Worm (Caenorhabditis elegans) whole organism, L3 larva: ENCODE measurements around the gene eral-1.

Experiments
- R02D3.7 ChIP-seq: fragments of 150-350 bp; optimal IDR thresholded peaks from 2 replicates; lab custom pipeline; 2014; ENCODE audit warnings: missing biosample characterization, missing genetic modification characterization
- ZK546.5 ChIP-seq: sonication (generic microtip); optimal IDR thresholded peaks from 2 replicates; lab custom pipeline; 2017; ENCODE audit warnings: missing biosample characterization, missing genetic modification characterization
- aly-2 ChIP-seq: fragments of 150-350 bp; optimal IDR thresholded peaks from 2 replicates; lab custom pipeline; 2014; ENCODE audit warnings: missing biosample characterization, missing genetic modification characterization
- ama-1 ChIP-seq: fragments of 150-350 bp; optimal IDR thresholded peaks from 2 replicates; lab custom pipeline; 2018
- ceh-28 ChIP-seq: fragments of 150-350 bp; optimal IDR thresholded peaks from 2 replicates; lab custom pipeline; 2014; ENCODE audit warnings: missing biosample characterization, missing genetic modification reagents, missing genetic modification characterization
- daf-12 ChIP-seq: fragments of 150-350 bp; optimal IDR thresholded peaks from 2 replicates; lab custom pipeline; 2014; ENCODE audit warnings: missing biosample characterization, missing genetic modification reagents, missing genetic modification characterization
- egl-27 ChIP-seq: sonication (generic microtip); optimal IDR thresholded peaks from 4 replicates; lab custom pipeline; 2017; ENCODE audit warnings: missing biosample characterization, missing genetic modification reagents, missing genetic modification characterization
- egl-5 ChIP-seq: fragments of 150-350 bp; optimal IDR thresholded peaks from 2 replicates; lab custom pipeline; 2017; ENCODE audit warnings: missing biosample characterization, missing genetic modification reagents, missing genetic modification characterization, inconsistent platforms
- elt-1 ChIP-seq: fragments of 150-350 bp; optimal IDR thresholded peaks from 2 replicates; lab custom pipeline; 2014; ENCODE audit warnings: missing biosample characterization, missing genetic modification characterization
- elt-2 ChIP-seq: sonication (generic microtip); optimal IDR thresholded peaks from 2 replicates; lab custom pipeline; 2016; ENCODE audit warnings: missing genetic modification reagents, mild to moderate bottlenecking, missing genetic modification characterization, missing compliant biosample characterization
- elt-3 ChIP-seq, 3 experiments: fragments of 150-350 bp in 1 of 3; sonication (generic microtip) in 2 of 3; optimal IDR thresholded peaks; 2 replicates in 2 of 3; 4 replicates in 1 of 3; lab custom pipeline; 2014 to 2017; ENCODE audit warnings: missing biosample characterization in 3 of 3, missing genetic modification characterization in 3 of 3
- eor-1 ChIP-seq, 2 experiments: fragments of 150-350 bp; optimal IDR thresholded peaks; 2 replicates each; lab custom pipeline; 2014 to 2018; ENCODE audit warnings: missing biosample characterization in 2 of 2, missing genetic modification characterization in 2 of 2
- fkh-2 ChIP-seq: fragments of 150-350 bp; optimal IDR thresholded peaks from 2 replicates; lab custom pipeline; 2014; ENCODE audit warnings: missing biosample characterization, missing genetic modification reagents, missing genetic modification characterization
- fos-1 ChIP-seq: fragments of 150-350 bp; optimal IDR thresholded peaks from 2 replicates; lab custom pipeline; 2014; ENCODE audit warnings: missing biosample characterization, missing genetic modification characterization
- hmg-11 ChIP-seq: sonication (generic microtip); optimal IDR thresholded peaks from 2 replicates; lab custom pipeline; 2016; ENCODE audit warnings: missing genetic modification characterization, missing compliant biosample characterization
- jun-1 ChIP-seq: fragments of 150-350 bp; optimal IDR thresholded peaks from 2 replicates; lab custom pipeline; 2014; ENCODE audit warnings: missing biosample characterization, missing genetic modification reagents, missing genetic modification characterization
- lin-15B ChIP-seq: fragments of 150-350 bp; optimal IDR thresholded peaks from 2 replicates; lab custom pipeline; 2014; ENCODE audit warnings: missing biosample characterization, missing genetic modification characterization
- lin-39 ChIP-seq: fragments of 150-350 bp; optimal IDR thresholded peaks from 2 replicates; lab custom pipeline; 2018; ENCODE audit warnings: missing biosample characterization, missing genetic modification reagents, missing genetic modification characterization
- lsy-12 ChIP-seq: sonication (generic microtip); optimal IDR thresholded peaks from 2 replicates; lab custom pipeline; 2016; ENCODE audit warnings: mild to moderate bottlenecking, missing genetic modification characterization, missing compliant biosample characterization
- mdl-1 ChIP-seq: fragments of 150-350 bp; optimal IDR thresholded peaks from 2 replicates; lab custom pipeline; 2014; ENCODE audit warnings: missing biosample characterization, missing genetic modification characterization
- mml-1 ChIP-seq: fragments of 150-350 bp; sonication (generic microtip); optimal IDR thresholded peaks from 3 replicates; lab custom pipeline; 2014; ENCODE audit warnings: missing biosample characterization, missing genetic modification characterization
- nfya-1 ChIP-seq: sonication (generic microtip); optimal IDR thresholded peaks from 2 replicates; lab custom pipeline; 2017; ENCODE audit warnings: missing genetic modification characterization, mild to moderate bottlenecking, missing compliant biosample characterization, antibody characterized with exemption, moderate library complexity; ENCODE audit not compliant: insufficient read depth
- nhr-11 ChIP-seq: fragments of 150-350 bp; optimal IDR thresholded peaks from 2 replicates; lab custom pipeline; 2014; ENCODE audit warnings: missing biosample characterization, missing genetic modification characterization
- nhr-23 ChIP-seq: fragments of 150-350 bp; optimal IDR thresholded peaks from 2 replicates; lab custom pipeline; 2014; ENCODE audit warnings: missing biosample characterization, missing genetic modification reagents, missing genetic modification characterization
- nhr-237 ChIP-seq: fragments of 150-350 bp; optimal IDR thresholded peaks from 2 replicates; lab custom pipeline; 2014; ENCODE audit warnings: missing biosample characterization, missing genetic modification characterization
- nhr-25 ChIP-seq: sonication (generic microtip); optimal IDR thresholded peaks from 2 replicates; lab custom pipeline; 2017; ENCODE audit warnings: missing biosample characterization, missing genetic modification characterization
- nhr-28 ChIP-seq: fragments of 150-350 bp; optimal IDR thresholded peaks from 2 replicates; lab custom pipeline; 2014; ENCODE audit warnings: missing biosample characterization, missing genetic modification characterization
- nhr-43 ChIP-seq: sonication (generic microtip); optimal IDR thresholded peaks from 2 replicates; lab custom pipeline; 2016; ENCODE audit warnings: mild to moderate bottlenecking, missing genetic modification characterization, missing compliant biosample characterization; ENCODE audit not compliant: poor library complexity, severe bottlenecking
- nhr-76 ChIP-seq: fragments of 150-350 bp; sonication (generic microtip); optimal IDR thresholded peaks from 5 replicates; lab custom pipeline; 2014; ENCODE audit warnings: missing biosample characterization, missing genetic modification characterization
- nhr-77 ChIP-seq: fragments of 150-350 bp; optimal IDR thresholded peaks from 2 replicates; lab custom pipeline; 2014; ENCODE audit warnings: missing biosample characterization, missing genetic modification characterization
- pha-4 ChIP-seq: fragments of 150-350 bp; optimal IDR thresholded peaks from 2 replicates; lab custom pipeline; 2014; ENCODE audit warnings: missing biosample characterization, missing genetic modification reagents, missing genetic modification characterization
- pqm-1 ChIP-seq: fragments of 150-350 bp; optimal IDR thresholded peaks from 2 replicates; lab custom pipeline; 2017; ENCODE audit warnings: missing biosample characterization, missing genetic modification characterization, inconsistent platforms
- sea-2 ChIP-seq: fragments of 150-350 bp; sonication (generic microtip); optimal IDR thresholded peaks from 4 replicates; lab custom pipeline; 2014; ENCODE audit warnings: missing biosample characterization, missing genetic modification reagents, missing genetic modification characterization
- skn-1 ChIP-seq: fragments of 150-350 bp; optimal IDR thresholded peaks from 2 replicates; lab custom pipeline; 2014; ENCODE audit warnings: missing biosample characterization, missing genetic modification characterization
- snpc-4 ChIP-seq: fragments of 150-350 bp; optimal IDR thresholded peaks from 2 replicates; lab custom pipeline; 2014; ENCODE audit warnings: missing biosample characterization, missing genetic modification characterization
- tbx-2 ChIP-seq: sonication (generic microtip); optimal IDR thresholded peaks from 2 replicates; lab custom pipeline; 2016; ENCODE audit warnings: mild to moderate bottlenecking, missing genetic modification characterization, missing compliant biosample characterization
- unc-62 ChIP-seq: fragments of 150-350 bp; sonication (generic microtip); optimal IDR thresholded peaks from 4 replicates; lab custom pipeline; 2014; ENCODE audit warnings: missing biosample characterization, missing genetic modification reagents, missing genetic modification characterization
- zag-1 ChIP-seq: fragments of 150-350 bp; optimal IDR thresholded peaks from 2 replicates; lab custom pipeline; 2014; ENCODE audit warnings: missing biosample characterization, missing genetic modification characterization
- ztf-11 ChIP-seq: fragments of 150-350 bp; optimal IDR thresholded peaks from 2 replicates; lab custom pipeline; 2014; ENCODE audit warnings: missing biosample characterization, missing genetic modification characterization
- ztf-4 ChIP-seq: fragments of 150-350 bp; optimal IDR thresholded peaks from 2 replicates; lab custom pipeline; 2014; ENCODE audit warnings: missing biosample characterization, missing genetic modification characterization

eral-1 gene

ce11 chrII:9605954-9606353 lies 16.4 kb upstream of the eral-1 start:
- peak; percentile 93 for TF ChIP-seq elt-1 (tag; lab: Kevin White, UChicago)
- peak; percentile 30 for TF ChIP-seq nhr-23
- no peak for TF ChIP-seq nhr-76 (tag; lab: Kevin White, UChicago)

ce11 chrII:9605336-9605735 lies 15.8 kb upstream of the eral-1 start, which contains the start of gene nhr-19:
TSS of gene nhr-19 (minus strand) at chrII:9605526.
- TF ChIP-seq egl-27 (tag; lab: Kevin White, UChicago): no peak
- TF ChIP-seq mdl-1 (tag; lab: Kevin White, UChicago): peak; percentile 17
- TF ChIP-seq lin-15B (tag; lab: Kevin White, UChicago): no peak
- no peak for TF ChIP-seq ama-1 (lab: Kevin White, UChicago)
- TF ChIP-seq pha-4 (tag; lab: Kevin White, UChicago): peak; percentile 85
- no peak for TF ChIP-seq elt-2 (tag; lab: Kevin White, UChicago)
- TF ChIP-seq tbx-2: no peak

ce11 chrII:9604685-9605084 lies 15.1 kb upstream of the eral-1 start:
- peak; percentile 3 for TF ChIP-seq pha-4 (tag; lab: Kevin White, UChicago)
- no peak for TF ChIP-seq eor-1 (tag; optimal IDR thresholded peaks at IDR 0.05; lab: Kevin White, UChicago)
- peak; percentile 53 for TF ChIP-seq pqm-1 (tag; lab: Kevin White, UChicago)
- TF ChIP-seq elt-2 (tag; lab: Kevin White, UChicago): peak; percentile 24
- TF ChIP-seq fos-1 (tag; lab: Kevin White, UChicago): no peak
- peak; percentile 18 for TF ChIP-seq skn-1 (tag; lab: Kevin White, UChicago)

- TF ChIP-seq R02D3.7 (tag; lab: Kevin White, UChicago) (no peak), nfya-1 (tag; lab: Kevin White, UChicago) (peak; percentile 3), ztf-11 (no peak), pha-4 (tag; lab: Kevin White, UChicago) (peak; percentile 18), lin-39 (peak; percentile 34), nhr-76 (tag; lab: Kevin White, UChicago) (no peak), lsy-12 (tag; lab: Kevin White, UChicago) (no peak), ama-1 (lab: Kevin White, UChicago) (peak; percentile 35), elt-2 (tag; lab: Kevin White, UChicago) (peak; percentile 68), pqm-1 (tag; lab: Kevin White, UChicago) (peak; percentile 87), jun-1 (tag; lab: Kevin White, UChicago) (no peak), ZK546.5 (no peak), ceh-28 (tag; lab: Kevin White, UChicago) (no peak)
- TF ChIP-seq, all 47 proteins: peak for 6
Observed at ce11 chrII:9604063-9604462, 14.5 kb upstream of the eral-1 start.

- peak; percentile 52 for TF ChIP-seq R02D3.7 (tag; lab: Kevin White, UChicago)
- TF ChIP-seq pha-4 (tag; lab: Kevin White, UChicago): peak; percentile 99
- peak; percentile 97 for TF ChIP-seq nhr-25
- TF ChIP-seq daf-12: peak; percentile 10
- peak; percentile 74 for TF ChIP-seq tbx-2
- peak in 2 of 3 experiments; percentile 9 to 91 for TF ChIP-seq elt-3 (tag; optimal IDR thresholded peaks at IDR 0.05; lab: Kevin White, UChicago)
- TF ChIP-seq nhr-11 (tag; lab: Kevin White, UChicago): peak; percentile 98
- peak; percentile 73 for TF ChIP-seq elt-1 (tag; lab: Kevin White, UChicago)
- peak; percentile 97 for TF ChIP-seq nhr-43 (tag; lab: Kevin White, UChicago)
- TF ChIP-seq zag-1 (tag; lab: Kevin White, UChicago): no peak
- TF ChIP-seq nhr-76 (tag; lab: Kevin White, UChicago): peak; percentile 67
- peak; percentile 42 for TF ChIP-seq snpc-4 (tag; lab: Kevin White, UChicago)
- TF ChIP-seq mdl-1 (tag; lab: Kevin White, UChicago): peak; percentile 100
- peak; percentile 75 for TF ChIP-seq ztf-4
- TF ChIP-seq ama-1 (lab: Kevin White, UChicago): peak; percentile 75
- TF ChIP-seq nhr-28 (tag; lab: Kevin White, UChicago): no peak
- TF ChIP-seq fkh-2 (tag; lab: Kevin White, UChicago): peak; percentile 88
- TF ChIP-seq ceh-28 (tag; lab: Kevin White, UChicago): peak; percentile 81
- TF ChIP-seq egl-5 (tag; lab: Kevin White, UChicago): peak; percentile 92
- no peak for TF ChIP-seq ztf-11
- no peak for TF ChIP-seq nhr-237 (tag; lab: Kevin White, UChicago)
- peak; percentile 87 for TF ChIP-seq hmg-11 (tag; lab: Kevin White, UChicago)
- peak; percentile 63 for TF ChIP-seq lin-15B (tag; lab: Kevin White, UChicago)
- TF ChIP-seq skn-1 (tag; lab: Kevin White, UChicago): peak; percentile 86
- TF ChIP-seq nhr-23: peak; percentile 96
- TF ChIP-seq nfya-1 (tag; lab: Kevin White, UChicago): peak; percentile 94
- peak; percentile 41 for TF ChIP-seq egl-27 (tag; lab: Kevin White, UChicago)
- peak; percentile 98 for TF ChIP-seq pqm-1 (tag; lab: Kevin White, UChicago)
- peak; percentile 69 for TF ChIP-seq mml-1 (tag; lab: Kevin White, UChicago)
- TF ChIP-seq sea-2: no peak
- peak; percentile 86 for TF ChIP-seq lsy-12 (tag; lab: Kevin White, UChicago)
- TF ChIP-seq lin-39: peak; percentile 86
- no peak for TF ChIP-seq eor-1 (tag; optimal IDR thresholded peaks at IDR 0.05; lab: Kevin White, UChicago)
- peak; percentile 97 for TF ChIP-seq jun-1 (tag; lab: Kevin White, UChicago)
- no peak for TF ChIP-seq nhr-77 (tag; lab: Kevin White, UChicago)
- TF ChIP-seq elt-2 (tag; lab: Kevin White, UChicago): peak; percentile 91
- peak; percentile 91 for TF ChIP-seq unc-62 (GFP tag; lab: Kevin White, UChicago)
- no peak for TF ChIP-seq aly-2 (tag; lab: Kevin White, UChicago)
Observed at ce11 chrII:9603419-9603818, 13.9 kb upstream of the eral-1 start.
